Worm (Caenorhabditis elegans) whole organism, L3 larva: ENCODE data around the gene T01D3.1.

ENCODE experiments used
- R02D3.7 ChIP-seq: fragments of 150-350 bp; optimal IDR thresholded peaks from 2 replicates; lab custom pipeline; 2014; ENCODE audit warnings: missing biosample characterization, missing genetic modification characterization
- fos-1 ChIP-seq: fragments of 150-350 bp; optimal IDR thresholded peaks from 2 replicates; lab custom pipeline; 2014; ENCODE audit warnings: missing biosample characterization, missing genetic modification characterization
- nhr-25 ChIP-seq: sonication (generic microtip); optimal IDR thresholded peaks from 2 replicates; lab custom pipeline; 2017; ENCODE audit warnings: missing biosample characterization, missing genetic modification characterization

DNA sequence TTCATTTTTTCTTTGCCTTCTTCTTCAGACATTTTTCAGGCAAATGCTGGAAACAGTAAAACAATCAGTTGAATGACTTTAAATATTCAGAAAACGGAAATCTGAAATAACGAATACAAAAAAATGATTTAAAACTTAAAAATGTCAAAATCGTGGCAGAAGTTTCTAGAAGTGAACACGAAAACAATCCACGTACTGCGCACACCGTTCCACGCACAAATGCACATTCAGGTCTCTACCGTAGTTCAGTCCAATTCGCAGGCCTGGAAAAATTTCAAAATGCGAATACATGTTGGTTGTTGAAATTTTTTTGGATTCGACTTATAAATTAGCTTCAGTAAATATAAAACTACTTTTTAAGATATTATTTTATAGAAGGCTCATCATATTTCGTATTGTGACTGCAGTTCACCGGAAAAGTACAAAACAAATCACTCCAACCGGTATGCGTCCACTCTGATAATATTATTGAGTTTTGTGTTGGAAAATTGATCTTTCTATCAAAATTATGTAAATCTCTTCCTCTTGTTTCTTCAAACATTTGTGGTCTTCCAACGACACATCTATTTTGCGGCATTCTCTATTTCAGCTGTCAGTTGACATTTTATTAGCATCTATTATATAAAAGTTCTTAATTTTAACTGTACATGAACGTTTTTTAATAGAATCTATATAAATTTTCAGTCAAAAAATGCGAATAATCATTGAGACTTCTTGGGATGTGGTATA is 17.6 kb upstream of the T01D3.1 start, which contains the start of the genes mip-2 and F58G11.4:
- TF ChIP-seq R02D3.7 (no peak), fos-1 (tag; lab: Kevin White, UChicago) (no peak), nhr-25 (no peak)
